Fruit fly (Drosophila melanogaster): ENCODE measurements around the gene Pex12.

DNA sequence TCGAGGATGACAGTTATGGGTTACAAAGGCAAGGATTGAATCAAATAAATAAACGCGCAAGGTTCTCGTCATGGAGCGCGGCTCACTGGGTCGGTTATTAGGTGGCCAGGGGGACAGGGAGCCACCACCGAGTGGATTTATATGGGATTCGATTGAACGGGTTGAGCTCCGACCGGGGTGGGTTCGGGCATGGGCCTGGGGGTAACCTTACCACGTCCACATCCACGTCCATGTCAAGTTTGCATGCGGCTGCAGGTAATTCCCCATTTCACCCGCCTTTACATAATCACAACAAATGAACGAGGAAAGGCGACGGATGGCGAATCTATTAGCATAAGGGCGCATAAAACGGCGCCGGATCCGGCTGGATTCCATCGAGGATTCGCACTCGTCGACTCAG lies 44.1 kb downstream of the Pex12 start, which contains the start of gene CG13950:
- TF ChIP-seq Hey (tag; optimal IDR thresholded peaks at IDR 0.05) (no peak), ranshi (GFP tag; IDR thresholded peaks at IDR 0.05) (no peak)
